Fruit fly (Drosophila melanogaster) whole organism, embryonic: ENCODE results near the gene NT1.
A peak's percentile ranks its signal among the peaks of the same experiment; 100 is the strongest.

Experiments
- ATbp ChIP-seq: fragments of 200-800 bp; sonication (Bioruptor generic); optimal IDR thresholded peaks from 2 replicates; lab custom pipeline; 2017; ENCODE audit warnings: missing biosample characterization, mild to moderate bottlenecking, missing genetic modification characterization, missing genetic modification reagents
- Atf6 ChIP-seq: fragments of 200-800 bp; sonication (Bioruptor generic); IDR thresholded peaks from 2 replicates; pipeline ENCODE4 v1.3.6; 2022; ENCODE audit warnings: missing biosample characterization, missing genetic modification characterization
- B-H1 ChIP-seq: fragments of 200-800 bp; sonication (Bioruptor generic); IDR thresholded peaks from 3 replicates; pipeline ENCODE4 v1.3.6; 2022; ENCODE audit warnings: missing biosample characterization, missing genetic modification characterization
- B-H2 ChIP-seq: fragments of 200-800 bp; sonication (Bioruptor generic); optimal IDR thresholded peaks from 2 replicates; lab custom pipeline; 2018; ENCODE audit warnings: missing biosample characterization, mild to moderate bottlenecking, missing genetic modification characterization
- CG10147 ChIP-seq: fragments of 200-800 bp; sonication (Bioruptor generic); optimal IDR thresholded peaks from 2 replicates; lab custom pipeline; 2019; ENCODE audit warnings: missing biosample characterization, mild to moderate bottlenecking, missing genetic modification characterization, moderate library complexity
- CG11696 ChIP-seq: fragments of 200-800 bp; sonication (Bioruptor generic); IDR thresholded peaks from 2 replicates; pipeline ENCODE4 v1.3.6; 2022; ENCODE audit warnings: missing biosample characterization, missing genetic modification characterization
- CG11723 ChIP-seq: fragments of 200-800 bp; sonication (Bioruptor generic); optimal IDR thresholded peaks from 2 replicates; lab custom pipeline; 2017; ENCODE audit warnings: missing biosample characterization, mild to moderate bottlenecking, missing genetic modification characterization
- CG15011 ChIP-seq: fragments of 200-800 bp; sonication (Bioruptor generic); optimal IDR thresholded peaks from 3 replicates; lab custom pipeline; 2018; ENCODE audit warnings: missing biosample characterization, mild to moderate bottlenecking, missing genetic modification characterization
- CG1602 ChIP-seq: fragments of 200-800 bp; sonication (Bioruptor generic); optimal IDR thresholded peaks from 3 replicates; lab custom pipeline; 2016; ENCODE audit warnings: missing biosample characterization, missing genetic modification characterization
- CG1647 ChIP-seq: fragments of 200-800 bp; sonication (Bioruptor generic); optimal IDR thresholded peaks from 3 replicates; lab custom pipeline; 2016; ENCODE audit warnings: missing biosample characterization, missing genetic modification characterization
- CG17829 ChIP-seq: fragments of 200-800 bp; optimal IDR thresholded peaks from 2 replicates; lab custom pipeline; 2019; ENCODE audit warnings: missing biosample characterization, mild to moderate bottlenecking, missing genetic modification characterization, moderate library complexity
- CG2678 ChIP-seq: fragments of 200-800 bp; sonication (Bioruptor generic); optimal IDR thresholded peaks from 3 replicates; lab custom pipeline; 2019; ENCODE audit warnings: missing biosample characterization, mild to moderate bottlenecking, missing genetic modification characterization, moderate library complexity
- CG2712 ChIP-seq: fragments of 200-800 bp; optimal IDR thresholded peaks from 3 replicates; lab custom pipeline; 2019; ENCODE audit warnings: missing biosample characterization, mild to moderate bottlenecking, missing genetic modification characterization, moderate library complexity
- CG4328 ChIP-seq: fragments of 200-800 bp; sonication (Bioruptor generic); optimal IDR thresholded peaks from 3 replicates; lab custom pipeline; 2017; ENCODE audit warnings: missing biosample characterization, missing genetic modification reagents, missing genetic modification characterization
- CG5245 ChIP-seq: fragments of 200-800 bp; sonication (Bioruptor generic); optimal IDR thresholded peaks from 3 replicates; lab custom pipeline; 2016; ENCODE audit warnings: missing biosample characterization, missing genetic modification characterization
- CG6654 ChIP-seq: fragments of 200-800 bp; sonication (Bioruptor generic); optimal IDR thresholded peaks from 2 replicates; lab custom pipeline; 2017; ENCODE audit warnings: missing biosample characterization, mild to moderate bottlenecking, missing genetic modification characterization
- CG7271 ChIP-seq: fragments of 200-800 bp; sonication (Bioruptor generic); optimal IDR thresholded peaks from 2 replicates; lab custom pipeline; 2018; ENCODE audit warnings: missing biosample characterization, mild to moderate bottlenecking, missing genetic modification characterization, moderate library complexity
- CG7372 ChIP-seq: fragments of 200-800 bp; sonication (Bioruptor generic); IDR thresholded peaks from 2 replicates; pipeline ENCODE4 v1.3.6; 2022; ENCODE audit warnings: missing biosample characterization, missing genetic modification characterization
- CG7786 ChIP-seq: fragments of 200-800 bp; sonication (Bioruptor generic); optimal IDR thresholded peaks from 2 replicates; lab custom pipeline; 2016; ENCODE audit warnings: missing biosample characterization, missing genetic modification characterization
- CG8089 ChIP-seq: fragments of 200-800 bp; sonication (Bioruptor generic); optimal IDR thresholded peaks from 3 replicates; lab custom pipeline; 2016; ENCODE audit warnings: missing biosample characterization, missing genetic modification characterization
- CG9437 ChIP-seq: fragments of 200-800 bp; sonication (Bioruptor generic); optimal IDR thresholded peaks from 2 replicates; lab custom pipeline; 2018; ENCODE audit warnings: missing biosample characterization, mild to moderate bottlenecking, missing genetic modification characterization
- CG9817 ChIP-seq: fragments of 200-800 bp; sonication (Bioruptor generic); optimal IDR thresholded peaks from 2 replicates; lab custom pipeline; 2018; ENCODE audit warnings: missing biosample characterization, mild to moderate bottlenecking, missing genetic modification characterization, moderate library complexity
- Camta ChIP-seq: fragments of 200-800 bp; sonication (Bioruptor generic); optimal IDR thresholded peaks from 2 replicates; lab custom pipeline; 2016; ENCODE audit warnings: missing biosample characterization, missing genetic modification characterization
- CoRest ChIP-seq: fragments of 200-800 bp; sonication (Bioruptor generic); optimal IDR thresholded peaks from 3 replicates; lab custom pipeline; 2018; ENCODE audit warnings: missing biosample characterization, mild to moderate bottlenecking, missing genetic modification characterization, moderate library complexity
- D ChIP-seq, 2 experiments: fragments of 200-800 bp in 1 of 2; fragments of >200 bp in 1 of 2; sonication (Bioruptor generic) in 1 of 2; optimal IDR thresholded peaks; 2 replicates in 1 of 2; 3 replicates in 1 of 2; lab custom pipeline; 2017; ENCODE audit warnings: mild to moderate bottlenecking in 1 of 2, missing biosample characterization in 1 of 2, missing genetic modification characterization in 1 of 2, missing genetic modification reagents in 1 of 2
- D19B ChIP-seq: fragments of 200-800 bp; sonication (Bioruptor generic); optimal IDR thresholded peaks from 2 replicates; lab custom pipeline; 2017; ENCODE audit warnings: missing biosample characterization, mild to moderate bottlenecking, missing genetic modification characterization
- Dbx ChIP-seq: fragments of 200-800 bp; sonication (Bioruptor generic); IDR thresholded peaks from 3 replicates; pipeline ENCODE4 v1.3.6; 2022; ENCODE audit warnings: missing biosample characterization, missing genetic modification characterization
- Elba2 ChIP-seq: fragments of 200-800 bp; sonication (Bioruptor generic); optimal IDR thresholded peaks from 3 replicates; lab custom pipeline; 2016; ENCODE audit warnings: missing biosample characterization, missing genetic modification characterization
- Fer2 ChIP-seq: fragments of 200-800 bp; sonication (Bioruptor generic); optimal IDR thresholded peaks from 2 replicates; lab custom pipeline; 2018; ENCODE audit warnings: missing biosample characterization, mild to moderate bottlenecking, missing genetic modification characterization, moderate library complexity
- Hmr ChIP-seq: fragments of 200-800 bp; sonication (Bioruptor generic); optimal IDR thresholded peaks from 3 replicates; lab custom pipeline; 2017; ENCODE audit warnings: mild to moderate bottlenecking, missing biosample characterization, missing genetic modification reagents, missing genetic modification characterization
- Hr39 ChIP-seq: fragments of >200 bp; optimal IDR thresholded peaks from 2 replicates; lab custom pipeline; 2017
- Mad ChIP-seq: fragments of 200-800 bp; sonication (Bioruptor generic); optimal IDR thresholded peaks from 2 replicates; lab custom pipeline; 2016; ENCODE audit warnings: missing biosample characterization, missing genetic modification characterization
- Med ChIP-seq: fragments of 200-800 bp; sonication (Bioruptor generic); peaks from one replicate; lab custom pipeline; 2016; ENCODE audit warnings: missing biosample characterization, missing genetic modification characterization, mild to moderate bottlenecking, inconsistent platforms, moderate library complexity
- NFAT ChIP-seq: fragments of 200-800 bp; sonication (Bioruptor generic); IDR thresholded peaks from 2 replicates; pipeline ENCODE4 v1.3.6; 2022; ENCODE audit warnings: missing biosample characterization, missing genetic modification characterization
- Nf-YB ChIP-seq: fragments of 200-800 bp; sonication (Bioruptor generic); optimal IDR thresholded peaks from 3 replicates; lab custom pipeline; 2019; ENCODE audit warnings: missing biosample characterization, mild to moderate bottlenecking, missing genetic modification characterization, moderate library complexity
- Rfx ChIP-seq: fragments of 200-800 bp; sonication (Bioruptor generic); IDR thresholded peaks from 2 replicates; pipeline ENCODE4 v1.3.6; 2022; ENCODE audit warnings: missing biosample characterization, missing genetic modification characterization
- Six4 ChIP-seq: fragments of 200-800 bp; sonication (Bioruptor generic); optimal IDR thresholded peaks from 2 replicates; lab custom pipeline; 2016; ENCODE audit warnings: missing biosample characterization, missing genetic modification characterization
- Sox100B ChIP-seq: fragments of 200-800 bp; sonication (Bioruptor generic); optimal IDR thresholded peaks from 3 replicates; lab custom pipeline; 2018; ENCODE audit warnings: missing biosample characterization, mild to moderate bottlenecking, missing genetic modification characterization
- Tbp ChIP-seq: fragments of >200 bp; optimal IDR thresholded peaks from 2 replicates; lab custom pipeline; 2018; ENCODE audit warnings: missing biosample characterization, missing genetic modification characterization
- bbx ChIP-seq: fragments of 200-800 bp; sonication (Bioruptor generic); IDR thresholded peaks from 2 replicates; pipeline ENCODE4 v1.3.6; 2022; ENCODE audit warnings: missing biosample characterization, missing genetic modification characterization; ENCODE audit not compliant: partially characterized antibody
- cwo ChIP-seq: fragments of 200-800 bp; sonication (Bioruptor generic); optimal IDR thresholded peaks from 3 replicates; lab custom pipeline; 2017; ENCODE audit warnings: missing biosample characterization, missing genetic modification characterization, mild to moderate bottlenecking, moderate library complexity, missing genetic modification reagents
- dmrt99B ChIP-seq: fragments of 200-800 bp; sonication (Bioruptor generic); optimal IDR thresholded peaks from 2 replicates; lab custom pipeline; 2018; ENCODE audit warnings: missing biosample characterization, mild to moderate bottlenecking, missing genetic modification characterization, moderate library complexity
- hbn ChIP-seq: fragments of 200-800 bp; sonication (Bioruptor generic); IDR thresholded peaks from 2 replicates; pipeline ENCODE4 v1.3.6; 2022; ENCODE audit warnings: missing biosample characterization, missing genetic modification characterization; ENCODE audit not compliant: partially characterized antibody
- ken ChIP-seq: fragments of 200-800 bp; sonication (Bioruptor generic); IDR thresholded peaks from 3 replicates; pipeline ENCODE4 v1.3.6; 2022; ENCODE audit warnings: missing biosample characterization, missing genetic modification characterization
- nom ChIP-seq: fragments of 200-800 bp; sonication (Bioruptor generic); optimal IDR thresholded peaks from 2 replicates; lab custom pipeline; 2017; ENCODE audit warnings: missing biosample characterization, missing genetic modification characterization, mild to moderate bottlenecking, moderate library complexity, missing genetic modification reagents
- org-1 ChIP-seq: fragments of 200-800 bp; sonication (Bioruptor generic); optimal IDR thresholded peaks from 2 replicates; lab custom pipeline; 2017; ENCODE audit warnings: missing biosample characterization, missing genetic modification characterization
- repo ChIP-seq: fragments of 200-800 bp; sonication (Bioruptor generic); optimal IDR thresholded peaks from 2 replicates; lab custom pipeline; 2016; ENCODE audit warnings: missing biosample characterization, missing genetic modification characterization
- scrt ChIP-seq: fragments of 200-800 bp; sonication (Bioruptor generic); optimal IDR thresholded peaks from 2 replicates; lab custom pipeline; 2018; ENCODE audit warnings: missing biosample characterization, mild to moderate bottlenecking, missing genetic modification characterization, moderate library complexity
- sob ChIP-seq: fragments of 200-800 bp; sonication (Bioruptor generic); IDR thresholded peaks from 2 replicates; pipeline ENCODE4 v1.3.6; 2022; ENCODE audit warnings: missing biosample characterization, missing genetic modification characterization
- unpg ChIP-seq: fragments of 200-800 bp; sonication (Bioruptor generic); optimal IDR thresholded peaks from 3 replicates; lab custom pipeline; 2018; ENCODE audit warnings: missing biosample characterization, mild to moderate bottlenecking, missing genetic modification characterization, moderate library complexity
- zen2 ChIP-seq: fragments of 200-800 bp; sonication (Bioruptor generic); IDR thresholded peaks from 3 replicates; pipeline ENCODE4 v1.3.6; 2022; ENCODE audit warnings: missing biosample characterization, missing genetic modification characterization; ENCODE audit not compliant: partially characterized antibody

Gene NT1

dm6 chr3L:4521809-4522208, 13.6 kb upstream of the NT1 start (continued):
- TF ChIP-seq CG11696 (GFP tag; lab: Robert Waterston, UW) (peak; percentile 54), CG4328 (peak; percentile 14), ATbp (peak; percentile 40), CG2678 (tag; lab: Kevin White, UChicago) (peak; percentile 62), hbn (no peak), dmrt99B (tag; lab: Kevin White, UChicago) (peak; percentile 17), CG9437 (GFP tag; lab: Kevin White, UChicago) (no peak), Camta (GFP tag; lab: Kevin White, UChicago) (peak; percentile 58), Mad (GFP tag; lab: Kevin White, UChicago) (no peak), CG6654 (no peak), B-H2 (peak; percentile 12), CG1647 (GFP tag; lab: Kevin White, UChicago) (no peak), CG1602 (no peak), CG15011 (GFP tag; lab: Kevin White, UChicago) (peak; percentile 31), CG7786 (no peak), CG11723 (no peak), B-H1 (GFP tag; lab: Robert Waterston, UW) (no peak; the same call in 2 of the 3 replicates), Rfx (peak; percentile 74), CG2712 (tag; lab: Kevin White, UChicago) (no peak), Six4 (GFP tag; lab: Kevin White, UChicago) (no peak), zen2 (no peak), CG8089 (peak; percentile 5), Elba2 (GFP tag; lab: Kevin White, UChicago) (no peak), Hmr (GFP tag; lab: Kevin White, UChicago) (peak; percentile 64), Fer2 (tag; lab: Kevin White, UChicago) (peak; percentile 10), NFAT (GFP tag; lab: Robert Waterston, UW) (peak; percentile 39; the same call in 1 of the 2 replicates), CG5245 (no peak), CG7372 (GFP tag; lab: Robert Waterston, UW) (0 out of 2 replicates have a peak, but pooled peaks have one; percentile 8), Tbp (no peak), org-1 (peak; percentile 20), D19B (GFP tag; lab: Kevin White, UChicago) (no peak), scrt (peak; percentile 36), CG9817 (tag; lab: Kevin White, UChicago) (peak; percentile 26), Nf-YB (GFP tag; lab: Kevin White, UChicago) (no peak), CG7271 (tag; lab: Kevin White, UChicago) (no peak), sob (GFP tag; lab: Robert Waterston, UW) (peak; percentile 72), cwo (peak; percentile 24), Sox100B (GFP tag; lab: Kevin White, UChicago) (peak; percentile 30), ken (GFP tag; lab: Robert Waterston, UW) (no peak), Med (GFP tag; lab: Kevin White, UChicago) (peak; percentile 76), CoRest (peak; percentile 5), CG10147 (peak; percentile 13), Dbx (peak; percentile 67), repo (no peak), CG17829 (tag; lab: Kevin White, UChicago) (no peak), unpg (peak; percentile 21), D (optimal IDR thresholded peaks at IDR 0.05; lab: Kevin White, UChicago) (no peak), D (GFP tag; optimal IDR thresholded peaks at IDR 0.05; lab: Kevin White, UChicago) (no peak), bbx (GFP tag; lab: Robert Waterston, UW) (no peak), nom (GFP tag; lab: Kevin White, UChicago) (no peak), Hr39 (lab: Kevin White, UChicago) (no peak), Atf6 (GFP tag; lab: Robert Waterston, UW) (peak; percentile 77)
